Worm (Caenorhabditis elegans) whole organism, L4/young adult: ENCODE measurements around the gene srw-113.

ENCODE experiments used
- W03F9.2 ChIP-seq: fragments of 150-350 bp; optimal IDR thresholded peaks from 2 replicates; lab custom pipeline; 2014; ENCODE audit warnings: missing biosample characterization, missing genetic modification characterization
- dao-5 ChIP-seq: sonication (generic microtip); optimal IDR thresholded peaks from 2 replicates; lab custom pipeline; 2016; ENCODE audit warnings: missing genotype, missing genetic modification characterization, moderate library complexity, missing compliant biosample characterization
- him-1 ChIP-seq: sonication (generic microtip); optimal IDR thresholded peaks from 2 replicates; lab custom pipeline; 2016; ENCODE audit warnings: missing genotype, missing genetic modification reagents, missing genetic modification characterization, missing compliant biosample characterization

Gene srw-113

ce11 chrV:15332851-15333250 lies at the start of gene srw-113:
Gene srw-113, plus strand, starts transcription at chrV:15333151.
- TF ChIP-seq W03F9.2 (tag; lab: Kevin White, UChicago), result no peak
- TF ChIP-seq him-1 (tag; lab: Kevin White, UChicago), result no peak
- no peak for TF ChIP-seq dao-5 (tag; lab: Kevin White, UChicago)

- TF ChIP-seq dao-5 (tag; lab: Kevin White, UChicago) (no peak), W03F9.2 (tag; lab: Kevin White, UChicago) (no peak), him-1 (tag; lab: Kevin White, UChicago) (no peak)
Measured at ce11 chrV:15285984-15286383, 47.0 kb upstream of the srw-113 start.

ce11 chrV:15287856-15288255 lies 45.1 kb upstream of the srw-113 start, which contains the start of gene cyp-34A1:
Gene cyp-34A1, minus strand, starts transcription at chrV:15287956.
- TF ChIP-seq W03F9.2 (tag; lab: Kevin White, UChicago), result no peak
- TF ChIP-seq dao-5 (tag; lab: Kevin White, UChicago), result no peak
- TF ChIP-seq him-1 (tag; lab: Kevin White, UChicago), result no peak

- no peak for TF ChIP-seq W03F9.2 (tag; lab: Kevin White, UChicago)
- TF ChIP-seq him-1 (tag; lab: Kevin White, UChicago), result no peak
- no peak for TF ChIP-seq dao-5 (tag; lab: Kevin White, UChicago)
Measured at ce11 chrV:15290995-15291394, 42.0 kb upstream of the srw-113 start, which contains the start of gene cyp-34A2. Gene cyp-34A2, minus strand, starts transcription at chrV:15291095.

- no peak for TF ChIP-seq dao-5 (tag; lab: Kevin White, UChicago)
- no peak for TF ChIP-seq W03F9.2 (tag; lab: Kevin White, UChicago)
- no peak for TF ChIP-seq him-1 (tag; lab: Kevin White, UChicago)
Measured at ce11 chrV:15293865-15294264, 39.1 kb upstream of the srw-113 start, which contains the start of gene str-96. Gene str-96, minus strand, starts transcription at chrV:15293965.

- TF ChIP-seq dao-5 (tag; lab: Kevin White, UChicago), result no peak
- TF ChIP-seq him-1 (tag; lab: Kevin White, UChicago), result no peak
- no peak for TF ChIP-seq W03F9.2 (tag; lab: Kevin White, UChicago)
Measured at ce11 chrV:15298597-15298996, 34.4 kb upstream of the srw-113 start, which contains the start of gene cpr-3. Gene cpr-3, minus strand, starts transcription at chrV:15298700.

ce11 chrV:15303625-15304024 lies 29.3 kb upstream of the srw-113 start, which contains the start of gene srx-48:
Gene srx-48, minus strand, starts transcription at chrV:15303725.
- no peak for TF ChIP-seq W03F9.2 (tag; lab: Kevin White, UChicago)
- no peak for TF ChIP-seq him-1 (tag; lab: Kevin White, UChicago)
- no peak for TF ChIP-seq dao-5 (tag; lab: Kevin White, UChicago)

- TF ChIP-seq dao-5 (tag; lab: Kevin White, UChicago) (no peak), W03F9.2 (tag; lab: Kevin White, UChicago) (no peak), him-1 (tag; lab: Kevin White, UChicago) (no peak)
Measured at ce11 chrV:15305502-15305901, 27.4 kb upstream of the srw-113 start, which contains the start of gene T26H8.5. Gene T26H8.5, minus strand, starts transcription at chrV:15305602.

ce11 chrV:15306745-15307144 lies 26.2 kb upstream of the srw-113 start, which contains the start of gene T26H8.4:
Gene T26H8.4, minus strand, starts transcription at chrV:15306845.
- no peak for TF ChIP-seq him-1 (tag; lab: Kevin White, UChicago)
- no peak for TF ChIP-seq W03F9.2 (tag; lab: Kevin White, UChicago)
- TF ChIP-seq dao-5 (tag; lab: Kevin White, UChicago), result no peak

ce11 chrV:15309011-15309410 lies 23.9 kb upstream of the srw-113 start, which contains the start of gene srz-10:
Gene srz-10, minus strand, starts transcription at chrV:15309098.
- TF ChIP-seq W03F9.2 (tag; lab: Kevin White, UChicago) (no peak), dao-5 (tag; lab: Kevin White, UChicago) (no peak), him-1 (tag; lab: Kevin White, UChicago) (no peak)

ce11 chrV:15310780-15311179 lies 22.2 kb upstream of the srw-113 start, which contains the start of gene irld-62:
Gene irld-62, plus strand, starts transcription at chrV:15311080.
- TF ChIP-seq dao-5 (tag; lab: Kevin White, UChicago) (no peak), him-1 (tag; lab: Kevin White, UChicago) (no peak), W03F9.2 (tag; lab: Kevin White, UChicago) (no peak)

- no peak for TF ChIP-seq dao-5 (tag; lab: Kevin White, UChicago)
- TF ChIP-seq him-1 (tag; lab: Kevin White, UChicago), result no peak
- TF ChIP-seq W03F9.2 (tag; lab: Kevin White, UChicago), result no peak
Measured at ce11 chrV:15313529-15313928, 19.4 kb upstream of the srw-113 start.

- no peak for TF ChIP-seq him-1 (tag; lab: Kevin White, UChicago)
- TF ChIP-seq W03F9.2 (tag; lab: Kevin White, UChicago), result no peak
- no peak for TF ChIP-seq dao-5 (tag; lab: Kevin White, UChicago)
Measured at ce11 chrV:15315827-15316527, 17.0 kb upstream of the srw-113 start, which contains the start of the genes srt-22 and nhr-246. Gene srt-22, minus strand, starts transcription at chrV:15315927. Gene nhr-246, plus strand, starts transcription at chrV:15316477.
